Worm (Caenorhabditis elegans) whole organism, L1 larva: ENCODE measurements around the gene nhr-285.

Experiments
- C04F5.9 ChIP-seq: sonication (generic microtip); optimal IDR thresholded peaks from 2 replicates; lab custom pipeline; 2016; ENCODE audit warnings: missing genetic modification characterization, missing compliant biosample characterization
- C34B4.2 ChIP-seq: sonication (generic microtip); optimal IDR thresholded peaks from 2 replicates; lab custom pipeline; 2017; ENCODE audit warnings: mild to moderate bottlenecking, missing genetic modification characterization, missing compliant biosample characterization
- alr-1 ChIP-seq: fragments of 200-800 bp; sonication (Bioruptor generic); optimal IDR thresholded peaks from 2 replicates; lab custom pipeline; 2018; ENCODE audit warnings: borderline replicate concordance, mild to moderate bottlenecking, missing genetic modification characterization, missing compliant biosample characterization
- aly-2 ChIP-seq: fragments of 150-350 bp; optimal IDR thresholded peaks from 2 replicates; lab custom pipeline; 2014; ENCODE audit warnings: missing biosample characterization, missing genetic modification characterization
- blmp-1 ChIP-seq: fragments of 150-350 bp; optimal IDR thresholded peaks from 2 replicates; lab custom pipeline; 2014; ENCODE audit warnings: missing biosample characterization, missing genetic modification characterization
- ceh-63 ChIP-seq: fragments of 200-800 bp; sonication (Bioruptor generic); optimal IDR thresholded peaks from 2 replicates; lab custom pipeline; 2018; ENCODE audit warnings: mild to moderate bottlenecking, missing genetic modification characterization, missing compliant biosample characterization
- ceh-90 ChIP-seq: sonication (generic microtip); optimal IDR thresholded peaks from 2 replicates; lab custom pipeline; 2016; ENCODE audit warnings: missing genetic modification characterization, missing compliant biosample characterization
- dpl-1 ChIP-seq, 3 experiments: fragments of 150-350 bp in 2 of 3; sonication (generic microtip) in 1 of 3; optimal IDR thresholded peaks; 2 replicates each; lab custom pipeline; 2014 to 2017; ENCODE audit warnings: missing biosample characterization in 3 of 3, missing genetic modification characterization in 3 of 3, missing genetic modification reagents in 3 of 3
- efl-1 ChIP-seq, 4 experiments: fragments of 150-350 bp; optimal IDR thresholded peaks in 3 of 4; peaks in 1 of 4; 1 replicate in 1 of 4; 2 replicates in 3 of 4; lab custom pipeline; 2014; ENCODE audit warnings: missing biosample characterization in 2 of 4, missing genetic modification characterization in 2 of 4, missing genetic modification reagents in 2 of 4
- egl-13 ChIP-seq: sonication (generic microtip); optimal IDR thresholded peaks from 2 replicates; lab custom pipeline; 2016; ENCODE audit warnings: missing genotype, missing genetic modification reagents, missing genetic modification characterization, missing compliant biosample characterization
- egl-27 ChIP-seq, 2 experiments: fragments of 150-350 bp in 1 of 2; sonication (generic microtip); optimal IDR thresholded peaks; 3 replicates each; lab custom pipeline; 2017 to 2018; ENCODE audit warnings: missing biosample characterization in 2 of 2, missing genetic modification characterization in 2 of 2, missing genetic modification reagents in 2 of 2
- fkh-4 ChIP-seq: sonication (generic microtip); optimal IDR thresholded peaks from 2 replicates; lab custom pipeline; 2016; ENCODE audit warnings: missing compliant biosample characterization, missing genetic modification characterization, borderline replicate concordance
- grh-1 ChIP-seq: fragments of 200-800 bp; sonication (Bioruptor generic); IDR thresholded peaks from 2 replicates; pipeline ENCODE4 v1.3.6; 2022; ENCODE audit warnings: missing genetic modification reagents, missing genetic modification characterization, missing compliant biosample characterization
- isw-1 ChIP-seq: fragments of 200-800 bp; sonication (Bioruptor generic); IDR thresholded peaks from 2 replicates; pipeline ENCODE4 v1.3.6; 2022; ENCODE audit warnings: missing genetic modification characterization, missing compliant biosample characterization
- lin-15B ChIP-seq: fragments of 150-350 bp; sonication (generic microtip); optimal IDR thresholded peaks from 3 replicates; lab custom pipeline; 2014; ENCODE audit warnings: missing biosample characterization, missing genetic modification characterization
- lir-3 ChIP-seq: sonication (generic microtip); optimal IDR thresholded peaks from 2 replicates; lab custom pipeline; 2016; ENCODE audit warnings: mild to moderate bottlenecking, missing genetic modification characterization, moderate library complexity, missing compliant biosample characterization; ENCODE audit not compliant: poor library complexity
- lsy-2 ChIP-seq, 2 experiments: fragments of 150-350 bp; optimal IDR thresholded peaks; 2 replicates each; lab custom pipeline; 2014; ENCODE audit warnings: missing biosample characterization in 2 of 2, missing genetic modification characterization in 2 of 2
- mdl-1 ChIP-seq, 2 experiments: fragments of 150-350 bp; optimal IDR thresholded peaks; 2 replicates each; lab custom pipeline; 2014 to 2017; ENCODE audit warnings: missing biosample characterization in 2 of 2, missing genetic modification characterization in 2 of 2, inconsistent platforms in 1 of 2
- nhr-19 ChIP-seq: fragments of 200-800 bp; sonication (Bioruptor generic); conservative IDR thresholded peaks from 2 replicates; pipeline ENCODE4 v1.3.6; 2022; ENCODE audit warnings: missing genetic modification characterization, missing compliant biosample characterization
- nhr-20 ChIP-seq: sonication (generic microtip); optimal IDR thresholded peaks from 2 replicates; lab custom pipeline; 2016; ENCODE audit warnings: mild to moderate bottlenecking, missing genetic modification characterization, missing compliant biosample characterization
- nhr-28 ChIP-seq: fragments of 150-350 bp; optimal IDR thresholded peaks from 2 replicates; lab custom pipeline; 2014; ENCODE audit warnings: missing biosample characterization, missing genetic modification characterization
- nhr-76 ChIP-seq: sonication (generic microtip); optimal IDR thresholded peaks from 2 replicates; lab custom pipeline; 2017; ENCODE audit warnings: missing biosample characterization, missing genetic modification characterization
- nhr-77 ChIP-seq: fragments of 150-350 bp; optimal IDR thresholded peaks from 2 replicates; lab custom pipeline; 2014; ENCODE audit warnings: missing biosample characterization, missing genetic modification characterization
- nhr-85 ChIP-seq: sonication (generic microtip); peaks from one replicate; lab custom pipeline; 2016; ENCODE audit warnings: missing genetic modification characterization, inconsistent platforms, missing compliant biosample characterization
- nhr-90 ChIP-seq: sonication (generic microtip); optimal IDR thresholded peaks from 2 replicates; lab custom pipeline; 2016; ENCODE audit warnings: mild to moderate bottlenecking, missing genetic modification characterization, missing compliant biosample characterization; ENCODE audit not compliant: poor library complexity
- pax-3 ChIP-seq: fragments of 200-800 bp; sonication (Bioruptor generic); optimal IDR thresholded peaks from 2 replicates; lab custom pipeline; 2018; ENCODE audit warnings: mild to moderate bottlenecking, missing genetic modification characterization, moderate library complexity, missing compliant biosample characterization
- pqm-1 ChIP-seq: sonication (generic microtip); optimal IDR thresholded peaks from 3 replicates; lab custom pipeline; 2017; ENCODE audit warnings: missing biosample characterization, missing genetic modification characterization
- rnt-1 ChIP-seq: sonication (generic microtip); optimal IDR thresholded peaks from 2 replicates; lab custom pipeline; 2016; ENCODE audit warnings: mild to moderate bottlenecking, missing genetic modification characterization, moderate library complexity, missing compliant biosample characterization
- tbx-2 ChIP-seq: sonication (generic microtip); optimal IDR thresholded peaks from 2 replicates; lab custom pipeline; 2016; ENCODE audit warnings: missing genetic modification characterization, missing compliant biosample characterization
- unc-98 ChIP-seq: fragments of 200-800 bp; sonication (Bioruptor generic); IDR thresholded peaks from 2 replicates; pipeline ENCODE4 v1.3.6; 2022; ENCODE audit warnings: missing genetic modification characterization, missing compliant biosample characterization
- vab-15 ChIP-seq: sonication (generic microtip); optimal IDR thresholded peaks from 2 replicates; lab custom pipeline; 2017; ENCODE audit warnings: missing genotype, mild to moderate bottlenecking, missing genetic modification characterization, missing compliant biosample characterization
- xbp-1 ChIP-seq: sonication (generic microtip); optimal IDR thresholded peaks from 2 replicates; lab custom pipeline; 2016; ENCODE audit warnings: missing genetic modification characterization, missing compliant biosample characterization
- zag-1 ChIP-seq: fragments of 150-350 bp; optimal IDR thresholded peaks from 2 replicates; lab custom pipeline; 2014; ENCODE audit warnings: missing biosample characterization, missing genetic modification characterization
- zip-4 ChIP-seq: fragments of 200-800 bp; sonication (Bioruptor generic); optimal IDR thresholded peaks from 2 replicates; lab custom pipeline; 2018; ENCODE audit warnings: mild to moderate bottlenecking, missing genetic modification characterization, moderate library complexity, missing compliant biosample characterization
- ztf-11 ChIP-seq, 2 experiments: sonication (generic microtip); optimal IDR thresholded peaks; 2 replicates each; lab custom pipeline; 2016 to 2017; ENCODE audit warnings: missing genetic modification characterization in 2 of 2, missing biosample characterization in 1 of 2, missing compliant biosample characterization in 1 of 2

The nhr-285 gene

DNA sequence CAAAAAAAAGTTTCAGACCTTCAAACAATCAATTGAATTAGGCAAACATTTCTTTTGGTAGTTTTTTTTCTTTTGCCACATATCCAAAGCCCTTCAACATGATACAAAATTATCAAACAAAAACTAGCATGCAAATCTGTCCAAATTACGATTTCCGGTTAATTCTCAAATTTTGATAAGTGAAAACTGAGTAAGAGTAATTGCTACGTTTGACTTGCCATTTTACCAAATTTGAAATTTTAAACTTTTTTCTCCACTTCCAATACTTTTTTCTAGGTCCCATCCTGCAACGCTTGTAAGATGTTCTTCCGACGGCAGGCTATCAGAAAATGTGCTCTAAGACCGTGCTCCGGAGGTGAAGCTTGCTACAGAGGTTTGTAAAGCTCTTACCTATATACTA, 17.1 kb upstream of the nhr-285 start, which contains the start of gene nhr-223:
Gene nhr-223 (plus strand): TSS at position 301 of the 400 bp plus-strand sequence.
- TF ChIP-seq rnt-1 (tag; lab: Kevin White, UChicago) (no peak), zag-1 (no peak), nhr-76 (tag; lab: Kevin White, UChicago) (no peak), lin-15B (tag; lab: Kevin White, UChicago) (no peak), egl-27 (tag; optimal IDR thresholded peaks at IDR 0.05; lab: Kevin White, UChicago) (no peak), nhr-20 (tag; lab: Kevin White, UChicago) (no peak), ceh-90 (tag; lab: Kevin White, UChicago) (no peak), C04F5.9 (tag; lab: Kevin White, UChicago) (no peak), unc-98 (GFP tag; lab: Robert Waterston, UW) (no peak), ztf-11 (tag; optimal IDR thresholded peaks at IDR 0.05; lab: Kevin White, UChicago) (no peak), alr-1 (no peak), pqm-1 (tag; lab: Kevin White, UChicago) (no peak), dpl-1 (GFP tag; optimal IDR thresholded peaks at IDR 0.05; lab: Kevin White, UChicago) (no peak), xbp-1 (tag; lab: Kevin White, UChicago) (no peak), nhr-19 (no peak), vab-15 (no peak), aly-2 (tag; lab: Kevin White, UChicago) (no peak), C34B4.2 (tag; lab: Kevin White, UChicago) (no peak), grh-1 (GFP tag; lab: Robert Waterston, UW) (no peak)

DNA sequence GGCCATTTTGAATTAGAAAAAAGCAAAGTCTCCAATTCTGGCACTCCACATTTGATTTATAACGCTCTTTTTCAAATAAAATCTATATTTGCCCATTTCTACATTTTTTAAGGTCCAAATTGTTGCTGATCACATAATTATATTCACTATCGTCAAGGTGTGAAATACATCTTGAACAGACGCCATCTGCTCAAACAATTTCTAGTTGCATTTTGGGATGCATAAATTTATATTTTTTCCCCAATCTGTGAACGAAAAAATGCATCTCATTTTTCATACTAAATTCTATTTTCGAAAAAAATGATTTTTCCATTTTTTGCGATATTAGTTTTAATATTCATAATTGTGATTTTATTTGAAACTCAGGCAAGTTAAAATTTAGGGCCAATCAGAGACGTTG, 14.2 kb upstream of the nhr-285 start, which contains the start of gene T26E4.7:
Gene T26E4.7 (plus strand): TSS at position 301 of the 400 bp plus-strand sequence.
- TF ChIP-seq lsy-2 (tag; optimal IDR thresholded peaks at IDR 0.05; lab: Kevin White, UChicago) (no peak), zip-4 (GFP tag; lab: Kevin White, UChicago) (no peak), blmp-1 (no peak), nhr-85 (tag; lab: Kevin White, UChicago) (no peak), fkh-4 (tag; lab: Kevin White, UChicago) (no peak), pax-3 (tag; lab: Kevin White, UChicago) (no peak), C34B4.2 (tag; lab: Kevin White, UChicago) (no peak), mdl-1 (tag; optimal IDR thresholded peaks at IDR 0.05; lab: Kevin White, UChicago) (no peak)

DNA sequence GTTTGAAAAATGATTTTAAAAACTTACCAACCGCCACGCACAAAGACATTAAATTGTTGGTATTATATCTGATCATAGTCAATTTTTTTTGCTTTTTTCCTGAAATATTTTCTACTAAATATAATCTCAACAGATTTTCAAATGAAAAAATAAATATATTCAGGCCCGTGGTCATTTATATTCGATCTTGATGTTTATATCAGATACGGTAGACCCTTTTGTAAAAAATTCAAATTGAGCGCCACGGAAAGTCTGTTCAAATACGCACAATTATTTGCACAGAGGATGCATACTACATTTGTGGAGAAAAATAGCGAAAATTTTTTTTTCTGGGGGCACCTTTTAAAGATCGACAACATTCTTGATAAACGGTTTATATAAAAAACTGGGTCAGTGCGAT, 13.4 kb upstream of the nhr-285 start, which contains the start of gene T26E4.4:
Gene T26E4.4 (minus strand): TSS at position 101 of the 400 bp plus-strand sequence.
- TF ChIP-seq tbx-2 (tag; lab: Kevin White, UChicago) (no peak), grh-1 (GFP tag; lab: Robert Waterston, UW) (no peak), dpl-1 (GFP tag; optimal IDR thresholded peaks at IDR 0.05; lab: Kevin White, UChicago) (no peak)

DNA sequence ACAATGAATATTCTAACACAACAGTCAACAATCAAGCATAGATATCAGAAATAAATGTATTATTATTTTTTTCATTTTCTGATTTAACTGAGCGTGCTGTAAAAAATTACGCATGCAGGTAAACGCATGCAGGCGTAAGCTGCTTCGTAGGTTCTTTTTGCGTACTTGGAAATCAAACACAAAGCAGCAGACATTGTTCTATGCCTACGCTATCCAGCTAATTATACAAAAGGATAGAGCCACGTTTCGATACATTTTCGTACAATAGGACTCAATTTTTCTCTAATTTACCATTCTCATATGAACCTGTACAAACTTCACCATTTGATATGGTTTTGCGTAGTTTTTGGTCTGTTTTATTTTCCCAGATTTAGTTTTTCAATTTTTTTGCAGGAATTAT, 3.5 kb upstream of the nhr-285 start, which contains the start of gene T26E4.3:
Gene T26E4.3 (plus strand): TSS at position 301 of the 400 bp plus-strand sequence.
- TF ChIP-seq egl-13 (tag; lab: Kevin White, UChicago), result no peak
- TF ChIP-seq alr-1, result no peak
- no peak for TF ChIP-seq nhr-90
- no peak for TF ChIP-seq efl-1 (optimal IDR thresholded peaks at IDR 0.05; lab: Kevin White, UChicago)
- TF ChIP-seq efl-1 (GFP tag; optimal IDR thresholded peaks at IDR 0.05 in 1 of 2; lab: Kevin White, UChicago), result no peak
- TF ChIP-seq lir-3 (tag; lab: Kevin White, UChicago), result no peak
- no peak for TF ChIP-seq C34B4.2 (tag; lab: Kevin White, UChicago)
- no peak for TF ChIP-seq nhr-77
- TF ChIP-seq tbx-2 (tag; lab: Kevin White, UChicago), result no peak
- no peak for TF ChIP-seq nhr-28 (tag; lab: Kevin White, UChicago)
- no peak for TF ChIP-seq ceh-63
- TF ChIP-seq isw-1 (GFP tag; lab: Robert Waterston, UW), result no peak
